Fruit fly (Drosophila melanogaster): ENCODE data around the gene CG31517.
A peak's percentile ranks its signal among the peaks of the same experiment; 100 is the strongest.

CG31517 gene

DNA sequence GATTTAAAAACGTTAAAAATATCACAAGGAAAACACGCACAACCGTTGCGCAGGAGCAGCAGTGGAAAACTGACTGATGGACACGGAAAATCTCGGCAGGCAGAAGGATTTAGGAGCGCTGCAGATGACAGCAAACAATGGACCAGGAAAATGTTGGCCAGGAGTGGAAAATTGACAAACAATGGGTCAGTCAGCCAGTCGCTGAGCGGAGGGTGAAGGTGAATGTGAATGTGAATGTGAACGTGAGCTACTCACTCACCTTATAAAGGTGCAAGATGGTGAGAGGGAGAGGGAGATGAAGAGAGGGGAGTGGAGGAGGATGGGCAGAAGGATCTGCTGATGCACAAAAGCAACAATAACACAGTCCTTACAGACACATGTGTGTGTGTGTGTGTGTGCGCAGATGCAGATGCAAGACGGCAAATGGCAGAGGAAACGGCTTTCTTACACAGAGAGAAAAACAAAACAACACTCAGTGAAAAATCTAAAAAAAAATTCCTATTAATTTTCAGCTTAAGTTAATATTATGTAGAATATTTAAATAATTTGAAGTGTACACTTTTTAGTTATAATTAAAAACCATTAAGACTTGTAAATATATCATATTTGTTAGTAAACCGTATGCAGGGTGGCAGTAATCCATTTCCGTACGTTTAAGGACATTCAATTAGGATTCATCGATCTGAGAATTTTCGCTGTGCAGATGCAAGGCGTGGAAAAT is 23.7 kb downstream of the CG31517 start (continued):
- TF ChIP-seq unc-4 (GFP tag; IDR thresholded peaks at IDR 0.05; ENCODE audit: partially characterized antibody) (no peak), CG14860 (GFP tag; IDR thresholded peaks at IDR 0.05; ENCODE audit: partially characterized antibody) (no peak), ab (GFP tag; optimal IDR thresholded peaks at IDR 0.05) (no peak), cg (GFP tag; optimal IDR thresholded peaks at IDR 0.05) (peak; percentile 24), CoRest (tag; optimal IDR thresholded peaks at IDR 0.05) (no peak), CG31441 (GFP tag; IDR thresholded peaks at IDR 0.05) (0 out of 2 replicates have a peak, but pooled peaks have one; percentile 32), CG2116 (GFP tag; optimal IDR thresholded peaks at IDR 0.05) (no peak), tap (tag; optimal IDR thresholded peaks at IDR 0.05) (no peak), CG32532 (GFP tag; IDR thresholded peaks at IDR 0.05) (no peak), Dip3 (GFP tag; optimal IDR thresholded peaks at IDR 0.05) (no peak), CG9797 (GFP tag; optimal IDR thresholded peaks at IDR 0.05) (no peak), Eip74EF (GFP tag; optimal IDR thresholded peaks at IDR 0.05) (no peak), dpn (GFP tag; optimal IDR thresholded peaks at IDR 0.05) (no peak), HmgD (GFP tag; optimal IDR thresholded peaks at IDR 0.05) (no peak), CG5245 (GFP tag; optimal IDR thresholded peaks at IDR 0.05) (no peak), CG34224 (GFP tag; IDR thresholded peaks at IDR 0.05; ENCODE audit: partially characterized antibody) (no peak), Bgb (GFP tag; IDR thresholded peaks at IDR 0.05; ENCODE audit: partially characterized antibody) (no peak), CG8924 (tag; optimal IDR thresholded peaks at IDR 0.05) (peak; percentile 29), usp (GFP tag; optimal IDR thresholded peaks at IDR 0.05) (no peak), sens (GFP tag) (peak; percentile 51), Ptx1 (GFP tag; IDR thresholded peaks at IDR 0.05) (peak; percentile 16; the same call in 1 of the 2 replicates), da (GFP tag; optimal IDR thresholded peaks at IDR 0.05) (no peak), Blimp-1 (GFP tag; optimal IDR thresholded peaks at IDR 0.05) (no peak), CG6813 (GFP tag; optimal IDR thresholded peaks at IDR 0.05) (no peak), CG3163 (GFP tag; optimal IDR thresholded peaks at IDR 0.05) (no peak), dmrt99B (tag; optimal IDR thresholded peaks at IDR 0.05) (no peak), NfI (GFP tag; optimal IDR thresholded peaks at IDR 0.05) (no peak), Sox100B (GFP tag; optimal IDR thresholded peaks at IDR 0.05) (no peak), cad (GFP tag; optimal IDR thresholded peaks at IDR 0.05) (no peak), Gug (GFP tag; IDR thresholded peaks at IDR 0.05) (no peak), CG32767 (GFP tag; IDR thresholded peaks at IDR 0.05) (no peak), CG1602 (GFP tag; optimal IDR thresholded peaks at IDR 0.05) (no peak), CG14710 (tag; optimal IDR thresholded peaks at IDR 0.05) (peak; percentile 36), CG10209 (GFP tag; optimal IDR thresholded peaks at IDR 0.05) (no peak), az2 (GFP tag; optimal IDR thresholded peaks at IDR 0.05) (no peak), Xrp1 (GFP tag; IDR thresholded peaks at IDR 0.05) (peak; percentile 54), CG13624 (GFP tag; optimal IDR thresholded peaks at IDR 0.05) (no peak), CG9437 (GFP tag; optimal IDR thresholded peaks at IDR 0.05) (no peak), CG43689 (GFP tag; IDR thresholded peaks at IDR 0.05) (no peak), ro (GFP tag; IDR thresholded peaks at IDR 0.05) (no peak), Atf3 (GFP tag; optimal IDR thresholded peaks at IDR 0.05) (no peak), Hr39 (optimal IDR thresholded peaks at IDR 0.05) (no peak), CG4328 (GFP tag; optimal IDR thresholded peaks at IDR 0.05) (no peak), gem (tag; optimal IDR thresholded peaks at IDR 0.05) (peak; percentile 43), cwo (GFP tag; optimal IDR thresholded peaks at IDR 0.05) (no peak), CG17802 (tag; optimal IDR thresholded peaks at IDR 0.05) (no peak), Mrtf (GFP tag; IDR thresholded peaks at IDR 0.05) (no peak), CG18619 (GFP tag; optimal IDR thresholded peaks at IDR 0.05) (no peak), GATAe (GFP tag; conservative IDR thresholded peaks at IDR 0.05) (no peak), yki (optimal IDR thresholded peaks at IDR 0.05) (no peak), Sry-β (GFP tag; optimal IDR thresholded peaks at IDR 0.05) (no peak)

Measured in whole organism, embryonic.